Worm (Caenorhabditis elegans) whole organism, late embryonic: ENCODE data around the gene sqt-2.

ENCODE experiments used
- ama-1 ChIP-seq: fragments of 150-350 bp; optimal IDR thresholded peaks from 2 replicates; lab custom pipeline; 2014
- ceh-9 ChIP-seq: sonication (generic microtip); optimal IDR thresholded peaks from 2 replicates; lab custom pipeline; 2016; ENCODE audit warnings: mild to moderate bottlenecking, missing genetic modification characterization, inconsistent platforms, missing compliant biosample characterization
- ets-4 ChIP-seq: sonication (generic microtip); optimal IDR thresholded peaks from 2 replicates; lab custom pipeline; 2016; ENCODE audit warnings: missing genetic modification characterization, missing compliant biosample characterization
- fkh-6 ChIP-seq: sonication (generic microtip); optimal IDR thresholded peaks from 2 replicates; lab custom pipeline; 2016; ENCODE audit warnings: missing genetic modification characterization, missing compliant biosample characterization
- gmeb-2 ChIP-seq: sonication (generic microtip); optimal IDR thresholded peaks from 2 replicates; lab custom pipeline; 2016; ENCODE audit warnings: missing genetic modification characterization, inconsistent platforms, missing compliant biosample characterization
- nfya-1 ChIP-seq: sonication (generic microtip); optimal IDR thresholded peaks from 2 replicates; lab custom pipeline; 2017; ENCODE audit warnings: missing genetic modification characterization, mild to moderate bottlenecking, missing compliant biosample characterization, antibody characterized with exemption, moderate library complexity
- nhr-11 ChIP-seq: fragments of 150-350 bp; optimal IDR thresholded peaks from 2 replicates; lab custom pipeline; 2014; ENCODE audit warnings: missing biosample characterization, missing genetic modification characterization
- pha-4 ChIP-seq: fragments of 150-350 bp; optimal IDR thresholded peaks from 2 replicates; lab custom pipeline; 2018; ENCODE audit warnings: missing biosample characterization, missing genetic modification reagents, missing genetic modification characterization
- rnt-1 ChIP-seq: sonication (generic microtip); optimal IDR thresholded peaks from 2 replicates; lab custom pipeline; 2016; ENCODE audit warnings: missing genetic modification characterization, missing compliant biosample characterization

ce11 chrII:6349-6748 is 16.8 kb upstream of the sqt-2 start, which contains the start of gene osta-1:
- TF ChIP-seq nfya-1 (tag; lab: Kevin White, UChicago) (no peak), pha-4 (tag; lab: Kevin White, UChicago) (no peak), ama-1 (lab: Kevin White, UChicago) (no peak), ets-4 (no peak), fkh-6 (tag; lab: Kevin White, UChicago) (no peak), ceh-9 (tag; lab: Kevin White, UChicago) (no peak), nhr-11 (tag; lab: Kevin White, UChicago) (no peak), rnt-1 (tag; lab: Kevin White, UChicago) (no peak), gmeb-2 (tag; lab: Kevin White, UChicago) (no peak)
